Fruit fly (Drosophila melanogaster) whole organism, embryonic: Measurements from ENCODE around the gene Cyp311a1.

Experiments used
- BEAF-32 ChIP-seq: fragments of 200-800 bp; sonication (Bioruptor generic); optimal IDR thresholded peaks from 3 replicates; lab custom pipeline; 2017; ENCODE audit warnings: missing biosample characterization, missing genetic modification characterization, mild to moderate bottlenecking, moderate library complexity, missing genetic modification reagents
- CG10267 ChIP-seq: fragments of 200-800 bp; sonication (Bioruptor generic); optimal IDR thresholded peaks from 2 replicates; lab custom pipeline; 2018; ENCODE audit warnings: missing biosample characterization, mild to moderate bottlenecking, missing genetic modification characterization, moderate library complexity
- CG11085 ChIP-seq: fragments of 200-800 bp; sonication (Bioruptor generic); IDR thresholded peaks from 2 replicates; pipeline ENCODE4 v1.3.6; 2022; ENCODE audit warnings: missing biosample characterization, missing genetic modification characterization
- CG12391 ChIP-seq: fragments of 200-800 bp; sonication (Bioruptor generic); optimal IDR thresholded peaks from 3 replicates; lab custom pipeline; 2018; ENCODE audit warnings: missing biosample characterization, mild to moderate bottlenecking, missing genetic modification characterization, moderate library complexity
- CG13123 ChIP-seq: fragments of 200-800 bp; sonication (Bioruptor generic); optimal IDR thresholded peaks from 2 replicates; lab custom pipeline; 2016; ENCODE audit warnings: missing biosample characterization, missing genetic modification characterization
- CG13296 ChIP-seq: fragments of 200-800 bp; sonication (Bioruptor generic); optimal IDR thresholded peaks from 3 replicates; lab custom pipeline; 2018; ENCODE audit warnings: missing biosample characterization, mild to moderate bottlenecking, missing genetic modification characterization
- CG14014 ChIP-seq: fragments of 200-800 bp; sonication (Bioruptor generic); IDR thresholded peaks from 2 replicates; pipeline ENCODE4 v1.3.6; 2022; ENCODE audit warnings: missing biosample characterization, missing genetic modification characterization
- CG14860 ChIP-seq: fragments of 200-800 bp; sonication (Bioruptor generic); IDR thresholded peaks from 3 replicates; pipeline ENCODE4 v1.3.6; 2022; ENCODE audit warnings: missing biosample characterization, missing genetic modification characterization; ENCODE audit not compliant: partially characterized antibody
- CG15601 ChIP-seq: fragments of 200-800 bp; sonication (Bioruptor generic); optimal IDR thresholded peaks from 3 replicates; lab custom pipeline; 2019; ENCODE audit warnings: missing biosample characterization, mild to moderate bottlenecking, missing genetic modification characterization, moderate library complexity
- CG1603 ChIP-seq: fragments of 200-800 bp; sonication (Bioruptor generic); optimal IDR thresholded peaks from 2 replicates; lab custom pipeline; 2019; ENCODE audit warnings: missing biosample characterization, mild to moderate bottlenecking, missing genetic modification characterization, moderate library complexity
- CG16813 ChIP-seq: fragments of 200-800 bp; sonication (Bioruptor generic); IDR thresholded peaks from 3 replicates; pipeline ENCODE4 v1.3.6; 2022; ENCODE audit warnings: missing biosample characterization, missing genetic modification characterization; ENCODE audit not compliant: partially characterized antibody
- CG17385 ChIP-seq: fragments of 200-800 bp; sonication (Bioruptor generic); optimal IDR thresholded peaks from 3 replicates; lab custom pipeline; 2018; ENCODE audit warnings: missing biosample characterization, mild to moderate bottlenecking, missing genetic modification characterization
- CG17829 ChIP-seq: fragments of 200-800 bp; optimal IDR thresholded peaks from 2 replicates; lab custom pipeline; 2019; ENCODE audit warnings: missing biosample characterization, mild to moderate bottlenecking, missing genetic modification characterization, moderate library complexity
- CG30403 ChIP-seq: fragments of 200-800 bp; sonication (Bioruptor generic); optimal IDR thresholded peaks from 3 replicates; lab custom pipeline; 2016; ENCODE audit warnings: missing biosample characterization, missing genetic modification characterization
- CG33213 ChIP-seq: fragments of 200-800 bp; sonication (Bioruptor generic); optimal IDR thresholded peaks from 3 replicates; lab custom pipeline; 2016; ENCODE audit warnings: missing biosample characterization, missing genetic modification characterization
- CG34224 ChIP-seq: fragments of 200-800 bp; sonication (Bioruptor generic); IDR thresholded peaks from 3 replicates; pipeline ENCODE4 v1.3.6; 2022; ENCODE audit warnings: missing biosample characterization, missing genetic modification characterization; ENCODE audit not compliant: partially characterized antibody
- CG42726 ChIP-seq: fragments of 200-800 bp; sonication (Bioruptor generic); IDR thresholded peaks from 2 replicates; pipeline ENCODE4 v1.3.6; 2022; ENCODE audit warnings: missing biosample characterization, missing genetic modification characterization; ENCODE audit not compliant: partially characterized antibody
- CG6791 ChIP-seq: fragments of 200-800 bp; sonication (Bioruptor generic); IDR thresholded peaks from 3 replicates; pipeline ENCODE4 v1.3.6; 2022; ENCODE audit warnings: missing biosample characterization, missing genetic modification characterization; ENCODE audit not compliant: partially characterized antibody
- CG7963 ChIP-seq: fragments of 200-800 bp; sonication (Bioruptor generic); IDR thresholded peaks from 3 replicates; pipeline ENCODE4 v1.3.6; 2022; ENCODE audit warnings: missing biosample characterization, missing genetic modification characterization; ENCODE audit not compliant: partially characterized antibody
- CG8478 ChIP-seq: fragments of >200 bp; optimal IDR thresholded peaks from 2 replicates; lab custom pipeline; 2018
- CG9437 ChIP-seq: fragments of 200-800 bp; sonication (Bioruptor generic); optimal IDR thresholded peaks from 2 replicates; lab custom pipeline; 2018; ENCODE audit warnings: missing biosample characterization, mild to moderate bottlenecking, missing genetic modification characterization
- CG9727 ChIP-seq: fragments of 200-800 bp; sonication (Bioruptor generic); optimal IDR thresholded peaks from 3 replicates; lab custom pipeline; 2017; ENCODE audit warnings: missing biosample characterization, mild to moderate bottlenecking, missing genetic modification characterization
- CG9797 ChIP-seq: fragments of 200-800 bp; sonication (Bioruptor generic); optimal IDR thresholded peaks from 3 replicates; lab custom pipeline; 2018; ENCODE audit warnings: missing biosample characterization, mild to moderate bottlenecking, missing genetic modification characterization
- CG9932 ChIP-seq: fragments of 200-800 bp; sonication (Bioruptor generic); IDR thresholded peaks from 2 replicates; pipeline ENCODE4 v1.3.6; 2022; ENCODE audit warnings: missing biosample characterization, missing genetic modification characterization
- CoRest ChIP-seq: fragments of 200-800 bp; sonication (Bioruptor generic); optimal IDR thresholded peaks from 3 replicates; lab custom pipeline; 2018; ENCODE audit warnings: missing biosample characterization, mild to moderate bottlenecking, missing genetic modification characterization, moderate library complexity
- Dip2 ChIP-seq: fragments of 200-800 bp; sonication (Bioruptor generic); IDR thresholded peaks from 2 replicates; pipeline ENCODE4 v1.3.6; 2022; ENCODE audit warnings: missing biosample characterization, missing genetic modification characterization
- Dp ChIP-seq: fragments of 200-800 bp; sonication (Bioruptor generic); optimal IDR thresholded peaks from 2 replicates; lab custom pipeline; 2018; ENCODE audit warnings: missing biosample characterization, mild to moderate bottlenecking, missing genetic modification characterization, moderate library complexity
- HLH4C ChIP-seq: fragments of 200-800 bp; sonication (Bioruptor generic); IDR thresholded peaks from 3 replicates; pipeline ENCODE4 v1.3.6; 2022; ENCODE audit warnings: missing biosample characterization, missing genetic modification characterization; ENCODE audit not compliant: partially characterized antibody
- HLH54F ChIP-seq: fragments of 200-800 bp; sonication (Bioruptor generic); optimal IDR thresholded peaks from 3 replicates; lab custom pipeline; 2016; ENCODE audit warnings: missing biosample characterization, missing genetic modification characterization
- Sry-β ChIP-seq: fragments of 200-800 bp; sonication (Bioruptor generic); optimal IDR thresholded peaks from 2 replicates; lab custom pipeline; 2018; ENCODE audit warnings: missing biosample characterization, mild to moderate bottlenecking, missing genetic modification characterization, moderate library complexity
- YL-1 ChIP-seq: fragments of 200-800 bp; sonication (Bioruptor generic); optimal IDR thresholded peaks from 3 replicates; lab custom pipeline; 2017; ENCODE audit warnings: missing biosample characterization, mild to moderate bottlenecking, missing genetic modification characterization
- amos ChIP-seq: fragments of 200-800 bp; sonication (Bioruptor generic); IDR thresholded peaks from 2 replicates; pipeline ENCODE4 v1.3.6; 2022; ENCODE audit warnings: missing biosample characterization, missing genetic modification characterization; ENCODE audit not compliant: partially characterized antibody
- ato ChIP-seq: fragments of 200-800 bp; sonication (Bioruptor generic); IDR thresholded peaks from 2 replicates; pipeline ENCODE4 v1.3.6; 2022; ENCODE audit warnings: missing biosample characterization, missing genetic modification characterization; ENCODE audit not compliant: partially characterized antibody
- chinmo ChIP-seq: fragments of 200-800 bp; sonication (Bioruptor generic); IDR thresholded peaks from 4 replicates; pipeline ENCODE4 v1.3.6; 2022; ENCODE audit warnings: missing biosample characterization, missing genetic modification characterization; ENCODE audit not compliant: partially characterized antibody
- crp ChIP-seq, 2 experiments: fragments of 200-800 bp; sonication (Bioruptor generic); optimal IDR thresholded peaks; 2 replicates in 1 of 2; 3 replicates in 1 of 2; lab custom pipeline; 2017; ENCODE audit warnings: missing biosample characterization in 2 of 2, missing genetic modification characterization in 2 of 2, mild to moderate bottlenecking in 1 of 2, moderate library complexity in 1 of 2
- dysf ChIP-seq: fragments of 200-800 bp; sonication (Bioruptor generic); IDR thresholded peaks from 3 replicates; pipeline ENCODE4 v1.3.6; 2022; ENCODE audit warnings: missing biosample characterization, missing genetic modification characterization
- fru ChIP-seq: fragments of >200 bp; optimal IDR thresholded peaks from 2 replicates; lab custom pipeline; 2017
- gsb ChIP-seq: fragments of 200-800 bp; sonication (Bioruptor generic); IDR thresholded peaks from 2 replicates; pipeline ENCODE4 v1.3.6; 2022; ENCODE audit warnings: missing biosample characterization, missing genetic modification characterization
- hbn ChIP-seq: fragments of 200-800 bp; sonication (Bioruptor generic); IDR thresholded peaks from 2 replicates; pipeline ENCODE4 v1.3.6; 2022; ENCODE audit warnings: missing biosample characterization, missing genetic modification characterization; ENCODE audit not compliant: partially characterized antibody
- hkb ChIP-seq, 2 experiments: fragments of 200-800 bp in 1 of 2; fragments of >200 bp in 1 of 2; sonication (Bioruptor generic) in 1 of 2; IDR thresholded peaks in 1 of 2; optimal IDR thresholded peaks in 1 of 2; 2 replicates each; pipeline versions ENCODE4 v1.3.6 to Lab custom; 2017 to 2022; ENCODE audit warnings: missing biosample characterization in 1 of 2, missing genetic modification characterization in 1 of 2
- hth ChIP-seq: fragments of >200 bp; optimal IDR thresholded peaks from 2 replicates; lab custom pipeline; 2017; ENCODE audit warnings: inconsistent platforms
- klu ChIP-seq: fragments of 200-800 bp; sonication (Bioruptor generic); IDR thresholded peaks from 2 replicates; pipeline ENCODE4 v1.3.6; 2022; ENCODE audit warnings: missing biosample characterization, missing genetic modification characterization
- pzg ChIP-seq: fragments of 200-800 bp; sonication (Bioruptor generic); optimal IDR thresholded peaks from 3 replicates; lab custom pipeline; 2018; ENCODE audit warnings: missing biosample characterization, mild to moderate bottlenecking, missing genetic modification characterization, moderate library complexity
- row ChIP-seq: fragments of 200-800 bp; sonication (Bioruptor generic); IDR thresholded peaks from 3 replicates; pipeline ENCODE4 v1.3.6; 2022; ENCODE audit warnings: missing biosample characterization, missing genetic modification characterization
- sens ChIP-seq: fragments of 200-800 bp; sonication (Bioruptor generic); peaks from one replicate; lab custom pipeline; 2016; ENCODE audit warnings: missing biosample characterization, missing genetic modification characterization
- sob ChIP-seq: fragments of 200-800 bp; sonication (Bioruptor generic); IDR thresholded peaks from 2 replicates; pipeline ENCODE4 v1.3.6; 2022; ENCODE audit warnings: missing biosample characterization, missing genetic modification characterization
- tna ChIP-seq: fragments of 200-800 bp; sonication (Bioruptor generic); IDR thresholded peaks from 2 replicates; pipeline ENCODE4 v1.3.6; 2022; ENCODE audit warnings: missing biosample characterization, missing genetic modification characterization; ENCODE audit not compliant: partially characterized antibody
- twi ChIP-seq: fragments of 200-800 bp; optimal IDR thresholded peaks from 2 replicates; lab custom pipeline; 2019; ENCODE audit warnings: missing biosample characterization, mild to moderate bottlenecking, missing genetic modification characterization, moderate library complexity

Gene Cyp311a1

dm6 chrX:12028825-12029514 lies 2.3 kb downstream of the Cyp311a1 start, which contains the start of gene Usp7 (continued):
- TF ChIP-seq CG34224 (GFP tag; lab: Robert Waterston, UW), result peak; percentile 91
- peak; percentile 72 for TF ChIP-seq sens (GFP tag; lab: Kevin White, UChicago)
- TF ChIP-seq YL-1 (GFP tag; lab: Kevin White, UChicago), result peak; percentile 73
- peak; percentile 92 for TF ChIP-seq tna
- TF ChIP-seq klu, result no peak
- peak; percentile 91 for TF ChIP-seq hbn (GFP tag; lab: Robert Waterston, UW)
- no peak for TF ChIP-seq CG13123 (GFP tag; lab: Kevin White, UChicago)
- TF ChIP-seq CG9797 (GFP tag; lab: Kevin White, UChicago), result peak; percentile 41
- TF ChIP-seq HLH54F (GFP tag; lab: Kevin White, UChicago), result no peak
- no peak for TF ChIP-seq CG8478 (lab: Kevin White, UChicago)
- no peak for TF ChIP-seq gsb (GFP tag; lab: Robert Waterston, UW)
- TF ChIP-seq crp (GFP tag; optimal IDR thresholded peaks at IDR 0.05; lab: Kevin White, UChicago), result peak in 1 of 2 experiments; percentile 61
- peak; percentile 63 for TF ChIP-seq CG17829 (tag; lab: Kevin White, UChicago)
- TF ChIP-seq fru (lab: Kevin White, UChicago), result no peak
- TF ChIP-seq CG7963, result peak; percentile 95
- TF ChIP-seq CG10267 (tag; lab: Kevin White, UChicago), result peak; percentile 50
- TF ChIP-seq chinmo (GFP tag; lab: Robert Waterston, UW), result peak; percentile 97
- peak; percentile 96 for TF ChIP-seq CG42726
- 0 out of 2 replicates have a peak, but pooled peaks have one; percentile 11 for TF ChIP-seq CG14014 (GFP tag; lab: Robert Waterston, UW)
- no peak for TF ChIP-seq hkb (optimal IDR thresholded peaks at IDR 0.05; lab: Kevin White, UChicago)
- TF ChIP-seq hkb (GFP tag; IDR thresholded peaks at IDR 0.05; lab: Robert Waterston, UW), result 0 out of 2 replicates have a peak, but pooled peaks have one; percentile 13
- peak; percentile 20 for TF ChIP-seq CG30403
- peak; percentile 55 for TF ChIP-seq Dp (GFP tag; lab: Kevin White, UChicago)
- TF ChIP-seq CG6791 (GFP tag; lab: Robert Waterston, UW), result peak; percentile 98
- peak; percentile 29 for TF ChIP-seq CG33213 (GFP tag; lab: Kevin White, UChicago)
- peak; percentile 46 for TF ChIP-seq CG12391 (tag; lab: Kevin White, UChicago)
- peak; percentile 45; the same call in 1 of the 2 replicates for TF ChIP-seq CG11085
- peak; percentile 30 for TF ChIP-seq twi (tag; lab: Kevin White, UChicago)
- TF ChIP-seq pzg (GFP tag; lab: Kevin White, UChicago), result peak; percentile 82
- TF ChIP-seq CG14860 (GFP tag; lab: Robert Waterston, UW), result peak; percentile 91
- TF ChIP-seq CoRest (tag; lab: Kevin White, UChicago), result peak; percentile 48
- peak; percentile 97 for TF ChIP-seq CG16813 (GFP tag; lab: Robert Waterston, UW)
- no peak for TF ChIP-seq CG1603
- no peak for TF ChIP-seq Dip2 (GFP tag; lab: Robert Waterston, UW)
- peak; percentile 68 for TF ChIP-seq CG9932 (GFP tag; lab: Robert Waterston, UW)
- peak; percentile 52 for TF ChIP-seq CG15601
- peak; percentile 94 for TF ChIP-seq HLH4C (GFP tag; lab: Robert Waterston, UW)
- TF ChIP-seq hth (lab: Kevin White, UChicago), result no peak
- TF ChIP-seq row (GFP tag; lab: Robert Waterston, UW), result peak; percentile 88
- no peak for TF ChIP-seq CG17385 (GFP tag; lab: Kevin White, UChicago)
- TF ChIP-seq Sry-β (GFP tag; lab: Kevin White, UChicago), result peak; percentile 84
- peak; percentile 97 for TF ChIP-seq amos (GFP tag; lab: Robert Waterston, UW)
- TF ChIP-seq dysf, result peak; percentile 6; the same call in 1 of the 3 replicates
- peak; percentile 91 for TF ChIP-seq BEAF-32 (GFP tag; lab: Kevin White, UChicago)
- TF ChIP-seq CG9727 (GFP tag; lab: Kevin White, UChicago), result peak; percentile 9
- TF ChIP-seq ato (GFP tag; lab: Robert Waterston, UW), result peak; percentile 89
- peak; percentile 32 for TF ChIP-seq CG13296 (GFP tag; lab: Kevin White, UChicago)
- TF ChIP-seq CG9437, result peak; percentile 30
- peak; percentile 50 for TF ChIP-seq sob
